Worm (Caenorhabditis elegans) whole organism, L2 larva: ENCODE data around the gene xrn-2.

Experiments
- C34F6.9 ChIP-seq: fragments of 150-350 bp; optimal IDR thresholded peaks from 2 replicates; lab custom pipeline; 2014; ENCODE audit warnings: missing biosample characterization, missing genetic modification characterization
- Y55F3AM.14 ChIP-seq: fragments of 200-800 bp; sonication (Bioruptor generic); optimal IDR thresholded peaks from 2 replicates; lab custom pipeline; 2018; ENCODE audit warnings: mild to moderate bottlenecking, missing genetic modification characterization, missing compliant biosample characterization
- alr-1 ChIP-seq: fragments of 150-350 bp; optimal IDR thresholded peaks from 2 replicates; lab custom pipeline; 2014; ENCODE audit warnings: missing biosample characterization, missing genetic modification characterization
- aly-2 ChIP-seq: fragments of 150-350 bp; optimal IDR thresholded peaks from 2 replicates; lab custom pipeline; 2014; ENCODE audit warnings: missing biosample characterization, missing genetic modification characterization
- ama-1 ChIP-seq: fragments of 150-350 bp; optimal IDR thresholded peaks from 2 replicates; lab custom pipeline; 2018; ENCODE audit warnings: inconsistent platforms
- blmp-1 ChIP-seq: sonication (generic microtip); optimal IDR thresholded peaks from 2 replicates; lab custom pipeline; 2017; ENCODE audit warnings: missing genetic modification characterization, mild to moderate bottlenecking, missing compliant biosample characterization, antibody characterized with exemption, moderate library complexity; ENCODE audit not compliant: insufficient read depth
- ceh-16 ChIP-seq: fragments of 150-350 bp; optimal IDR thresholded peaks from 2 replicates; lab custom pipeline; 2014; ENCODE audit warnings: missing biosample characterization, missing genetic modification characterization
- ceh-82 ChIP-seq: fragments of 150-350 bp; optimal IDR thresholded peaks from 2 replicates; lab custom pipeline; 2014; ENCODE audit warnings: missing biosample characterization, missing genetic modification characterization
- crh-2 ChIP-seq: sonication (generic microtip); optimal IDR thresholded peaks from 2 replicates; lab custom pipeline; 2017; ENCODE audit warnings: missing biosample characterization, missing genetic modification characterization
- egl-27 ChIP-seq: sonication (generic microtip); optimal IDR thresholded peaks from 3 replicates; lab custom pipeline; 2017; ENCODE audit warnings: missing biosample characterization, missing genetic modification reagents, missing genetic modification characterization
- elt-1 ChIP-seq: fragments of 150-350 bp; optimal IDR thresholded peaks from 2 replicates; lab custom pipeline; 2014; ENCODE audit warnings: missing biosample characterization, missing genetic modification characterization
- elt-3 ChIP-seq: sonication (generic microtip); optimal IDR thresholded peaks from 2 replicates; lab custom pipeline; 2017; ENCODE audit warnings: missing biosample characterization, missing genetic modification characterization
- fos-1 ChIP-seq: fragments of 150-350 bp; optimal IDR thresholded peaks from 2 replicates; lab custom pipeline; 2014; ENCODE audit warnings: missing biosample characterization, missing genetic modification characterization
- gmeb-1 ChIP-seq: fragments of 150-350 bp; optimal IDR thresholded peaks from 2 replicates; lab custom pipeline; 2014; ENCODE audit warnings: missing biosample characterization, missing genetic modification characterization
- lin-11 ChIP-seq: fragments of 150-350 bp; sonication (generic microtip); optimal IDR thresholded peaks from 2 replicates; lab custom pipeline; 2014; ENCODE audit warnings: missing biosample characterization, missing genetic modification characterization, inconsistent platforms, mixed read lengths
- lin-13 ChIP-seq: fragments of 150-350 bp; optimal IDR thresholded peaks from 2 replicates; lab custom pipeline; 2014; ENCODE audit warnings: missing biosample characterization, missing genetic modification reagents, missing genetic modification characterization
- lin-39 ChIP-seq: fragments of 150-350 bp; optimal IDR thresholded peaks from 2 replicates; lab custom pipeline; 2014; ENCODE audit warnings: missing biosample characterization, missing genetic modification reagents, missing genetic modification characterization
- mab-5 ChIP-seq: fragments of 150-350 bp; optimal IDR thresholded peaks from 2 replicates; lab custom pipeline; 2014; ENCODE audit warnings: missing biosample characterization, missing genetic modification characterization
- mbf-1 ChIP-seq: sonication (generic microtip); optimal IDR thresholded peaks from 2 replicates; lab custom pipeline; 2017; ENCODE audit warnings: missing biosample characterization, missing genetic modification characterization
- mdl-1 ChIP-seq, 2 experiments: fragments of 150-350 bp in 1 of 2; sonication (generic microtip) in 1 of 2; optimal IDR thresholded peaks; 2 replicates each; lab custom pipeline; 2017; ENCODE audit warnings: missing biosample characterization in 2 of 2, missing genetic modification characterization in 2 of 2
- nhr-10 ChIP-seq: sonication (generic microtip); optimal IDR thresholded peaks from 2 replicates; lab custom pipeline; 2017; ENCODE audit warnings: missing biosample characterization, missing genetic modification characterization
- nhr-11 ChIP-seq: fragments of 150-350 bp; optimal IDR thresholded peaks from 2 replicates; lab custom pipeline; 2014; ENCODE audit warnings: missing biosample characterization, missing genetic modification characterization
- nhr-12 ChIP-seq: fragments of 150-350 bp; optimal IDR thresholded peaks from 2 replicates; lab custom pipeline; 2014; ENCODE audit warnings: missing biosample characterization, missing genetic modification characterization
- nhr-129 ChIP-seq: fragments of 150-350 bp; optimal IDR thresholded peaks from 2 replicates; lab custom pipeline; 2014; ENCODE audit warnings: missing biosample characterization, missing genetic modification characterization
- nhr-23 ChIP-seq: fragments of 150-350 bp; optimal IDR thresholded peaks from 2 replicates; lab custom pipeline; 2014; ENCODE audit warnings: missing biosample characterization, missing genetic modification reagents, missing genetic modification characterization
- nhr-237 ChIP-seq: fragments of 150-350 bp; optimal IDR thresholded peaks from 2 replicates; lab custom pipeline; 2014; ENCODE audit warnings: missing biosample characterization, missing genetic modification characterization
- nhr-25 ChIP-seq: fragments of 150-350 bp; sonication (generic microtip); optimal IDR thresholded peaks from 3 replicates; lab custom pipeline; 2014; ENCODE audit warnings: missing biosample characterization, missing genetic modification characterization
- nhr-6 ChIP-seq: fragments of 150-350 bp; optimal IDR thresholded peaks from 2 replicates; lab custom pipeline; 2014; ENCODE audit warnings: missing biosample characterization, missing genetic modification characterization
- nhr-77 ChIP-seq: fragments of 150-350 bp; optimal IDR thresholded peaks from 2 replicates; lab custom pipeline; 2014; ENCODE audit warnings: missing biosample characterization, missing genetic modification characterization
- skn-1 ChIP-seq: sonication (generic microtip); optimal IDR thresholded peaks from 2 replicates; lab custom pipeline; 2017; ENCODE audit warnings: missing biosample characterization, missing genetic modification characterization
- sma-3 ChIP-seq: sonication (generic microtip); optimal IDR thresholded peaks from 2 replicates; lab custom pipeline; 2016; ENCODE audit warnings: missing genetic modification reagents, missing genetic modification characterization, missing compliant biosample characterization
- sma-9 ChIP-seq, 2 experiments: fragments of 150-350 bp in 1 of 2; sonication (generic microtip) in 1 of 2; optimal IDR thresholded peaks; 2 replicates each; lab custom pipeline; 2014 to 2016; ENCODE audit warnings: missing genetic modification characterization in 2 of 2, mild to moderate bottlenecking in 1 of 2, missing biosample characterization in 1 of 2, missing compliant biosample characterization in 1 of 2, missing genetic modification reagents in 1 of 2, moderate library complexity in 1 of 2
- unc-39 ChIP-seq: fragments of 150-350 bp; optimal IDR thresholded peaks from 2 replicates; lab custom pipeline; 2014; ENCODE audit warnings: missing biosample characterization, missing genetic modification characterization
- unc-55 ChIP-seq: fragments of 150-350 bp; sonication (generic microtip); optimal IDR thresholded peaks from 3 replicates; lab custom pipeline; 2014; ENCODE audit warnings: missing biosample characterization, missing genetic modification reagents, missing genetic modification characterization
- unc-62 ChIP-seq: fragments of 150-350 bp; optimal IDR thresholded peaks from 2 replicates; lab custom pipeline; 2014; ENCODE audit warnings: missing biosample characterization, missing genetic modification reagents, missing genetic modification characterization
- zag-1 ChIP-seq: fragments of 150-350 bp; optimal IDR thresholded peaks from 2 replicates; lab custom pipeline; 2014; ENCODE audit warnings: missing biosample characterization, missing genetic modification characterization
- ztf-1 ChIP-seq: fragments of 200-800 bp; sonication (Bioruptor generic); conservative IDR thresholded peaks from 2 replicates; pipeline ENCODE4 v1.3.6; 2022; ENCODE audit warnings: missing genetic modification characterization, missing compliant biosample characterization
- ztf-11 ChIP-seq: sonication (generic microtip); optimal IDR thresholded peaks from 2 replicates; lab custom pipeline; 2017; ENCODE audit warnings: missing biosample characterization, missing genetic modification characterization

xrn-2 gene

ce11 chrII:14154357-14154756 is 1.2 kb upstream of the xrn-2 start, which contains the start of gene Y48B6A.1 (continued):
- TF ChIP-seq mbf-1 (tag; lab: Kevin White, UChicago) (no peak), lin-11 (tag; lab: Kevin White, UChicago) (peak; percentile 90), C34F6.9 (tag; lab: Kevin White, UChicago) (peak; percentile 99), egl-27 (peak; percentile 66), aly-2 (no peak), ztf-1 (no peak), mab-5 (tag; lab: Kevin White, UChicago) (peak; percentile 82), nhr-23 (no peak), nhr-77 (tag; lab: Kevin White, UChicago) (peak; percentile 87), nhr-10 (tag; lab: Kevin White, UChicago) (peak; percentile 21), mdl-1 (tag; optimal IDR thresholded peaks at IDR 0.05; lab: Kevin White, UChicago) (peak; percentile 14 to 26), ztf-11 (tag; lab: Kevin White, UChicago) (peak; percentile 8), lin-39 (tag; lab: Kevin White, UChicago) (no peak), Y55F3AM.14 (peak; percentile 31), nhr-237 (tag; lab: Kevin White, UChicago) (peak; percentile 18)

- no peak for TF ChIP-seq ama-1 (lab: Kevin White, UChicago)
- TF ChIP-seq ztf-11 (tag; lab: Kevin White, UChicago): no peak
- no peak for TF ChIP-seq crh-2 (tag; lab: Kevin White, UChicago)
- no peak for TF ChIP-seq lin-11 (tag; lab: Kevin White, UChicago)
- TF ChIP-seq Y55F3AM.14: no peak
- no peak for TF ChIP-seq unc-39
- TF ChIP-seq nhr-237 (tag; lab: Kevin White, UChicago): no peak
- no peak for TF ChIP-seq nhr-129 (tag; lab: Kevin White, UChicago)
- no peak for TF ChIP-seq sma-3
- TF ChIP-seq mbf-1 (tag; lab: Kevin White, UChicago): no peak
- no peak for TF ChIP-seq gmeb-1 (tag; lab: Kevin White, UChicago)
- no peak for TF ChIP-seq unc-62 (GFP tag; lab: Kevin White, UChicago)
- no peak for TF ChIP-seq mdl-1 (tag; optimal IDR thresholded peaks at IDR 0.05; lab: Kevin White, UChicago)
- no peak for TF ChIP-seq ztf-1
- TF ChIP-seq unc-55 (GFP tag; lab: Kevin White, UChicago): no peak
Measured at ce11 chrII:14165430-14165929, 9.9 kb downstream of the xrn-2 start.

- TF ChIP-seq alr-1 (tag; lab: Kevin White, UChicago): no peak
Measured at ce11 chrII:14171558-14171957, 16.0 kb downstream of the xrn-2 start, which contains the start of gene eat-2. eat-2 (minus strand) TSS chrII:14171658.

DNA sequence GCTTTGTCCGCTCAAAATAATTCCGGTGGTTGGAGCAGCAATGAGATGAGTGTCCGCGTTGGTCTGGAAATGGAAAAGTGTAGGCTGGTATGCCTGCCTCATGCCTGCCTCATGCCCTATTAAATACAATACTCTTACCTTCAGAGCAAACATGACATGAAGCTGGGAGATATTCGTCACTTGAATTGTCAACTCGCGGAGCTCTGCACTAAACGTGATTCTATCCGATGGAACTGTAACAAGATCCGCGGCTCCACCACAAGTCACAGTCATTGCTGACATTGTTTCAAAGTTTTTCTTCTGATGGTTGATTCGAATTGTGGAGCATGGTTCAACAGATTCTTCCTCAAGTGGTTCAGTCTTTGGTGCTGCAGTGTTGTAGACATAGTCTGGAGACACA is 17.6 kb downstream of the xrn-2 start:
- no peak for TF ChIP-seq ztf-1
- TF ChIP-seq nhr-129 (tag; lab: Kevin White, UChicago): no peak
- no peak for TF ChIP-seq nhr-10 (tag; lab: Kevin White, UChicago)
- no peak for TF ChIP-seq zag-1 (tag; lab: Kevin White, UChicago)
- no peak for TF ChIP-seq nhr-12 (tag; lab: Kevin White, UChicago)
- no peak for TF ChIP-seq elt-3 (tag; lab: Kevin White, UChicago)
- TF ChIP-seq nhr-77 (tag; lab: Kevin White, UChicago): no peak
- TF ChIP-seq fos-1 (tag; lab: Kevin White, UChicago): no peak
- no peak for TF ChIP-seq unc-62 (GFP tag; lab: Kevin White, UChicago)
- no peak for TF ChIP-seq blmp-1 (tag; lab: Kevin White, UChicago)
- no peak for TF ChIP-seq nhr-11 (tag; lab: Kevin White, UChicago)
- TF ChIP-seq nhr-6 (tag; lab: Kevin White, UChicago): no peak
- no peak for TF ChIP-seq ceh-82
- TF ChIP-seq sma-9 (GFP tag; optimal IDR thresholded peaks at IDR 0.05; lab: Kevin White, UChicago): no peak
- TF ChIP-seq sma-9 (tag; optimal IDR thresholded peaks at IDR 0.05; lab: Kevin White, UChicago): no peak
- no peak for TF ChIP-seq ceh-16 (tag; lab: Kevin White, UChicago)
- TF ChIP-seq, all 48 proteins: peak for 0

ce11 chrII:14175099-14175498 is 19.5 kb downstream of the xrn-2 start, which contains the start of gene Y48B6A.5:
Y48B6A.5 (minus strand) TSS chrII:14175199.
- TF ChIP-seq nhr-25 (tag; lab: Kevin White, UChicago) (no peak), ztf-1 (no peak), skn-1 (no peak), unc-39 (no peak), mbf-1 (tag; lab: Kevin White, UChicago) (no peak), mdl-1 (tag; optimal IDR thresholded peaks at IDR 0.05; lab: Kevin White, UChicago) (no peak), ceh-82 (no peak), lin-13 (no peak), lin-11 (tag; lab: Kevin White, UChicago) (no peak), fos-1 (tag; lab: Kevin White, UChicago) (no peak), elt-1 (tag; lab: Kevin White, UChicago) (no peak), nhr-77 (tag; lab: Kevin White, UChicago) (no peak), ztf-11 (tag; lab: Kevin White, UChicago) (no peak)
